Worm (Caenorhabditis elegans): ENCODE data around the gene idpp-5.

- TF ChIP-seq ztf-11 (tag; optimal IDR thresholded peaks at IDR 0.05) (no peak), pha-4 (tag; optimal IDR thresholded peaks at IDR 0.05) (no peak), unc-62 (GFP tag; optimal IDR thresholded peaks at IDR 0.05) (no peak), unc-120 (tag; optimal IDR thresholded peaks at IDR 0.05; ENCODE audit: poor library complexity, severe bottlenecking) (no peak), nhr-76 (tag; optimal IDR thresholded peaks at IDR 0.05) (no peak), snpc-4 (tag; optimal IDR thresholded peaks at IDR 0.05) (no peak), nhr-28 (tag; optimal IDR thresholded peaks at IDR 0.05) (no peak), tbx-8 (GFP tag; optimal IDR thresholded peaks at IDR 0.05) (no peak)
Observed at ce11 chrX:3838670-3839069, 46.1 kb upstream of the idpp-5 start.

Measured in whole organism, mixed stage, embryonic.